Worm (Caenorhabditis elegans) whole organism, early embryonic: ENCODE measurements around the gene ciao-2B.

Source experiments
- B0310.2 ChIP-seq: sonication (generic microtip); optimal IDR thresholded peaks from 2 replicates; lab custom pipeline; 2016; ENCODE audit warnings: mild to moderate bottlenecking, missing genetic modification characterization, missing compliant biosample characterization
- F13C5.2 ChIP-seq: sonication (generic microtip); optimal IDR thresholded peaks from 2 replicates; lab custom pipeline; 2017; ENCODE audit warnings: mild to moderate bottlenecking, missing genetic modification characterization, inconsistent platforms, missing compliant biosample characterization
- aly-1 ChIP-seq: sonication (generic microtip); optimal IDR thresholded peaks from 2 replicates; lab custom pipeline; 2016; ENCODE audit warnings: missing genetic modification characterization, missing compliant biosample characterization
- ama-1 ChIP-seq: fragments of 150-350 bp; optimal IDR thresholded peaks from 2 replicates; lab custom pipeline; 2014
- ceh-13 ChIP-seq: fragments of 200-800 bp; sonication (Bioruptor generic); optimal IDR thresholded peaks from 2 replicates; lab custom pipeline; 2018; ENCODE audit warnings: mild to moderate bottlenecking, missing genetic modification characterization, missing compliant biosample characterization
- ceh-36 ChIP-seq: sonication (generic microtip); optimal IDR thresholded peaks from 2 replicates; lab custom pipeline; 2016; ENCODE audit warnings: missing genetic modification characterization, inconsistent platforms, missing compliant biosample characterization
- ets-7 ChIP-seq: sonication (generic microtip); optimal IDR thresholded peaks from 2 replicates; lab custom pipeline; 2016; ENCODE audit warnings: missing genotype, missing genetic modification characterization, missing compliant biosample characterization
- flt-1 ChIP-seq: fragments of 200-800 bp; sonication (Bioruptor generic); IDR thresholded peaks from 2 replicates; pipeline ENCODE4 v1.3.6; 2022; ENCODE audit warnings: missing genetic modification characterization, missing compliant biosample characterization
- hmbx-1 ChIP-seq: sonication (generic microtip); optimal IDR thresholded peaks from 2 replicates; lab custom pipeline; 2016; ENCODE audit warnings: mild to moderate bottlenecking, missing genetic modification characterization, missing compliant biosample characterization
- hmg-4 ChIP-seq: fragments of 200-800 bp; sonication (Bioruptor generic); optimal IDR thresholded peaks from 2 replicates; lab custom pipeline; 2018; ENCODE audit warnings: mild to moderate bottlenecking, missing genetic modification characterization, missing compliant biosample characterization
- hnd-1 ChIP-seq: sonication (generic microtip); optimal IDR thresholded peaks from 2 replicates; lab custom pipeline; 2016; ENCODE audit warnings: missing genetic modification characterization, missing compliant biosample characterization
- pes-1 ChIP-seq: fragments of 200-800 bp; sonication (Bioruptor generic); IDR thresholded peaks from 2 replicates; pipeline ENCODE4 v1.3.6; 2022; ENCODE audit warnings: missing genetic modification reagents, missing genetic modification characterization, missing compliant biosample characterization
- scrt-1 ChIP-seq: fragments of 200-800 bp; sonication (Bioruptor generic); IDR thresholded peaks from 2 replicates; pipeline ENCODE4 v1.3.6; 2022; ENCODE audit warnings: missing genetic modification characterization, missing compliant biosample characterization
- sea-1 ChIP-seq: fragments of 200-800 bp; sonication (Bioruptor generic); conservative IDR thresholded peaks from 2 replicates; pipeline ENCODE4 v1.3.6; 2022; ENCODE audit warnings: missing genetic modification characterization, missing compliant biosample characterization
- tbx-11 ChIP-seq: fragments of 200-800 bp; sonication (Bioruptor generic); IDR thresholded peaks from 2 replicates; pipeline ENCODE4 v1.3.6; 2022; ENCODE audit warnings: missing genetic modification characterization, missing compliant biosample characterization
- tbx-37 ChIP-seq: fragments of 200-800 bp; sonication (Bioruptor generic); conservative IDR thresholded peaks from 2 replicates; pipeline ENCODE4 v1.3.6; 2022; ENCODE audit warnings: missing genetic modification reagents, missing genetic modification characterization, missing compliant biosample characterization
- tra-4 ChIP-seq: sonication (generic microtip); optimal IDR thresholded peaks from 2 replicates; lab custom pipeline; 2017; ENCODE audit warnings: missing genetic modification characterization, missing compliant biosample characterization

The ciao-2B gene

ce11 chrIII:13427817-13428216, 11.5 kb downstream of the ciao-2B start:
- no peak for TF ChIP-seq scrt-1 (GFP tag; lab: Robert Waterston, UW)
- no peak for TF ChIP-seq hmg-4 (GFP tag; lab: Kevin White, UChicago)
- no peak for TF ChIP-seq ceh-36 (tag; lab: Kevin White, UChicago)
- no peak for TF ChIP-seq ets-7 (tag; lab: Kevin White, UChicago)
- no peak for TF ChIP-seq pes-1 (GFP tag; lab: Robert Waterston, UW)
- TF ChIP-seq tbx-11 (GFP tag; lab: Robert Waterston, UW) = no peak

ce11 chrIII:13426036-13426435, 13.3 kb downstream of the ciao-2B start, which contains the start of gene cope-1:
cope-1 (plus strand) TSS chrIII:13426264.
- TF ChIP-seq pes-1 (GFP tag; lab: Robert Waterston, UW) = no peak
- no peak for TF ChIP-seq scrt-1 (GFP tag; lab: Robert Waterston, UW)

ce11 chrIII:13423414-13423813, 15.9 kb downstream of the ciao-2B start, which contains the start of gene exo-1:
exo-1 (plus strand) TSS chrIII:13423514.
- TF ChIP-seq B0310.2 (tag; lab: Kevin White, UChicago) (no peak), hmbx-1 (no peak), tbx-37 (GFP tag; lab: Robert Waterston, UW) (no peak), aly-1 (tag; lab: Kevin White, UChicago) (no peak), tbx-11 (GFP tag; lab: Robert Waterston, UW) (no peak), ama-1 (lab: Kevin White, UChicago) (no peak), tra-4 (no peak), ceh-36 (tag; lab: Kevin White, UChicago) (no peak), flt-1 (GFP tag; lab: Robert Waterston, UW) (no peak), scrt-1 (GFP tag; lab: Robert Waterston, UW) (no peak), ceh-13 (GFP tag; lab: Kevin White, UChicago) (no peak), pes-1 (GFP tag; lab: Robert Waterston, UW) (no peak), sea-1 (GFP tag; lab: Robert Waterston, UW) (no peak), F13C5.2 (no peak), hnd-1 (tag; lab: Kevin White, UChicago) (no peak)

- TF ChIP-seq aly-1 (tag; lab: Kevin White, UChicago) (no peak), hnd-1 (tag; lab: Kevin White, UChicago) (no peak), flt-1 (GFP tag; lab: Robert Waterston, UW) (no peak), pes-1 (GFP tag; lab: Robert Waterston, UW) (no peak), ama-1 (lab: Kevin White, UChicago) (no peak), hmbx-1 (no peak), tra-4 (no peak), sea-1 (GFP tag; lab: Robert Waterston, UW) (no peak), tbx-11 (GFP tag; lab: Robert Waterston, UW) (no peak), tbx-37 (GFP tag; lab: Robert Waterston, UW) (no peak), B0310.2 (tag; lab: Kevin White, UChicago) (no peak), ceh-13 (GFP tag; lab: Kevin White, UChicago) (no peak), F13C5.2 (no peak), hmg-4 (GFP tag; lab: Kevin White, UChicago) (no peak), scrt-1 (GFP tag; lab: Robert Waterston, UW) (no peak), ets-7 (tag; lab: Kevin White, UChicago) (no peak), ceh-36 (tag; lab: Kevin White, UChicago) (no peak)
These were observed 20.4 kb downstream of the ciao-2B start for ce11 chrIII:13418975-13419374.

ce11 chrIII:13411202-13411601, 28.1 kb downstream of the ciao-2B start:
- TF ChIP-seq flt-1 (GFP tag; lab: Robert Waterston, UW) = no peak
- no peak for TF ChIP-seq hmg-4 (GFP tag; lab: Kevin White, UChicago)
- TF ChIP-seq B0310.2 (tag; lab: Kevin White, UChicago) = no peak
- TF ChIP-seq hmbx-1 = no peak
- TF ChIP-seq ceh-13 (GFP tag; lab: Kevin White, UChicago) = no peak
- TF ChIP-seq ceh-36 (tag; lab: Kevin White, UChicago) = no peak
- no peak for TF ChIP-seq F13C5.2
- no peak for TF ChIP-seq hnd-1 (tag; lab: Kevin White, UChicago)
- TF ChIP-seq scrt-1 (GFP tag; lab: Robert Waterston, UW) = no peak
- no peak for TF ChIP-seq aly-1 (tag; lab: Kevin White, UChicago)
- TF ChIP-seq tra-4 = no peak
- TF ChIP-seq pes-1 (GFP tag; lab: Robert Waterston, UW) = no peak
- no peak for TF ChIP-seq ets-7 (tag; lab: Kevin White, UChicago)
- TF ChIP-seq tbx-11 (GFP tag; lab: Robert Waterston, UW) = no peak

- TF ChIP-seq tbx-37 (GFP tag; lab: Robert Waterston, UW) = no peak
- TF ChIP-seq ceh-36 (tag; lab: Kevin White, UChicago) = no peak
- TF ChIP-seq pes-1 (GFP tag; lab: Robert Waterston, UW) = no peak
- no peak for TF ChIP-seq ets-7 (tag; lab: Kevin White, UChicago)
- TF ChIP-seq hnd-1 (tag; lab: Kevin White, UChicago) = no peak
These were observed 29.8 kb downstream of the ciao-2B start, which contains the start of gene myo-6 for ce11 chrIII:13409498-13409897. myo-6 (plus strand) TSS chrIII:13409798.

- TF ChIP-seq scrt-1 (GFP tag; lab: Robert Waterston, UW) (no peak), sea-1 (GFP tag; lab: Robert Waterston, UW) (no peak), hmg-4 (GFP tag; lab: Kevin White, UChicago) (no peak), tbx-37 (GFP tag; lab: Robert Waterston, UW) (no peak), ama-1 (lab: Kevin White, UChicago) (no peak), flt-1 (GFP tag; lab: Robert Waterston, UW) (no peak), pes-1 (GFP tag; lab: Robert Waterston, UW) (no peak), B0310.2 (tag; lab: Kevin White, UChicago) (no peak), hmbx-1 (no peak), hnd-1 (tag; lab: Kevin White, UChicago) (no peak), tbx-11 (GFP tag; lab: Robert Waterston, UW) (no peak), F13C5.2 (no peak), ceh-13 (GFP tag; lab: Kevin White, UChicago) (no peak), tra-4 (no peak), aly-1 (tag; lab: Kevin White, UChicago) (no peak), ets-7 (tag; lab: Kevin White, UChicago) (no peak), ceh-36 (tag; lab: Kevin White, UChicago) (no peak)
These were observed 33.8 kb downstream of the ciao-2B start, which contains the start of gene nas-1 for ce11 chrIII:13405504-13405903. nas-1 (plus strand) TSS chrIII:13405804.
